Fruit fly (Drosophila melanogaster) whole organism, embryonic: ENCODE results near the gene Polr3E.
A peak's percentile ranks its signal among the peaks of the same experiment; 100 is the strongest.

ENCODE experiments used
- CG10267 ChIP-seq: fragments of 200-800 bp; sonication (Bioruptor generic); optimal IDR thresholded peaks from 2 replicates; lab custom pipeline; 2018; ENCODE audit warnings: missing biosample characterization, mild to moderate bottlenecking, missing genetic modification characterization, moderate library complexity
- CG10979 ChIP-seq: fragments of 200-800 bp; sonication (Bioruptor generic); optimal IDR thresholded peaks from 2 replicates; lab custom pipeline; 2018; ENCODE audit warnings: missing biosample characterization, mild to moderate bottlenecking, missing genetic modification characterization, moderate library complexity
- CG11247 ChIP-seq: fragments of 200-800 bp; sonication (Bioruptor generic); IDR thresholded peaks from 2 replicates; pipeline ENCODE4 v1.3.6; 2022; ENCODE audit warnings: missing biosample characterization, missing genetic modification characterization
- CG11696 ChIP-seq: fragments of 200-800 bp; sonication (Bioruptor generic); IDR thresholded peaks from 2 replicates; pipeline ENCODE4 v1.3.6; 2022; ENCODE audit warnings: missing biosample characterization, missing genetic modification characterization
- CG12769 ChIP-seq: fragments of 200-800 bp; sonication (Bioruptor generic); optimal IDR thresholded peaks from 2 replicates; lab custom pipeline; 2019; ENCODE audit warnings: missing biosample characterization, mild to moderate bottlenecking, missing genetic modification characterization, moderate library complexity
- CG12942 ChIP-seq: fragments of 200-800 bp; sonication (Bioruptor generic); optimal IDR thresholded peaks from 3 replicates; lab custom pipeline; 2016; ENCODE audit warnings: missing biosample characterization, missing genetic modification characterization
- CG13775 ChIP-seq: fragments of 200-800 bp; sonication (Bioruptor generic); optimal IDR thresholded peaks from 3 replicates; lab custom pipeline; 2017; ENCODE audit warnings: missing biosample characterization, mild to moderate bottlenecking, missing genetic modification characterization
- CG15011 ChIP-seq: fragments of 200-800 bp; sonication (Bioruptor generic); optimal IDR thresholded peaks from 3 replicates; lab custom pipeline; 2018; ENCODE audit warnings: missing biosample characterization, mild to moderate bottlenecking, missing genetic modification characterization
- CG15514 ChIP-seq: fragments of 200-800 bp; sonication (Bioruptor generic); optimal IDR thresholded peaks from 3 replicates; lab custom pipeline; 2017; ENCODE audit warnings: missing biosample characterization, missing genetic modification characterization, mild to moderate bottlenecking, moderate library complexity, missing genetic modification reagents
- CG17568 ChIP-seq: fragments of 200-800 bp; sonication (Bioruptor generic); optimal IDR thresholded peaks from 2 replicates; lab custom pipeline; 2018; ENCODE audit warnings: missing biosample characterization, mild to moderate bottlenecking, missing genetic modification characterization, moderate library complexity
- CG17612 ChIP-seq: fragments of 200-800 bp; sonication (Bioruptor generic); IDR thresholded peaks from 2 replicates; pipeline ENCODE4 v1.3.6; 2022; ENCODE audit warnings: missing biosample characterization, missing genetic modification characterization
- CG17829 ChIP-seq: fragments of 200-800 bp; optimal IDR thresholded peaks from 2 replicates; lab custom pipeline; 2019; ENCODE audit warnings: missing biosample characterization, mild to moderate bottlenecking, missing genetic modification characterization, moderate library complexity
- CG2120 ChIP-seq: fragments of 200-800 bp; sonication (Bioruptor generic); optimal IDR thresholded peaks from 3 replicates; lab custom pipeline; 2016; ENCODE audit warnings: missing biosample characterization, missing genetic modification characterization
- CG31224 ChIP-seq: fragments of 200-800 bp; sonication (Bioruptor generic); IDR thresholded peaks from 2 replicates; pipeline ENCODE4 v1.3.6; 2022; ENCODE audit warnings: missing biosample characterization, missing genetic modification characterization
- CG31441 ChIP-seq: fragments of 200-800 bp; sonication (Bioruptor generic); IDR thresholded peaks from 2 replicates; pipeline ENCODE4 v1.3.6; 2022; ENCODE audit warnings: missing biosample characterization, missing genetic modification characterization
- CG32532 ChIP-seq: fragments of 200-800 bp; sonication (Bioruptor generic); IDR thresholded peaks from 2 replicates; pipeline ENCODE4 v1.3.6; 2022; ENCODE audit warnings: missing biosample characterization, missing genetic modification characterization
- CG34376 ChIP-seq: fragments of 200-800 bp; sonication (Bioruptor generic); optimal IDR thresholded peaks from 2 replicates; lab custom pipeline; 2018; ENCODE audit warnings: missing biosample characterization, mild to moderate bottlenecking, missing genetic modification characterization
- CG4328 ChIP-seq: fragments of 200-800 bp; sonication (Bioruptor generic); optimal IDR thresholded peaks from 3 replicates; lab custom pipeline; 2017; ENCODE audit warnings: missing biosample characterization, missing genetic modification reagents, missing genetic modification characterization
- CG6254 ChIP-seq: fragments of 200-800 bp; sonication (Bioruptor generic); optimal IDR thresholded peaks from 3 replicates; lab custom pipeline; 2017; ENCODE audit warnings: mild to moderate bottlenecking, missing biosample characterization, missing genetic modification reagents, missing genetic modification characterization
- CG7357 ChIP-seq: fragments of 200-800 bp; sonication (Bioruptor generic); IDR thresholded peaks from 3 replicates; pipeline ENCODE4 v1.3.6; 2022; ENCODE audit warnings: missing biosample characterization, missing genetic modification characterization
- CG7987 ChIP-seq: fragments of 200-800 bp; sonication (Bioruptor generic); optimal IDR thresholded peaks from 2 replicates; lab custom pipeline; 2018; ENCODE audit warnings: missing biosample characterization, mild to moderate bottlenecking, missing genetic modification characterization, moderate library complexity
- CG9609 ChIP-seq: fragments of 200-800 bp; sonication (Bioruptor generic); optimal IDR thresholded peaks from 3 replicates; lab custom pipeline; 2016; ENCODE audit warnings: missing biosample characterization, missing genetic modification characterization
- CG9817 ChIP-seq: fragments of 200-800 bp; sonication (Bioruptor generic); optimal IDR thresholded peaks from 2 replicates; lab custom pipeline; 2018; ENCODE audit warnings: missing biosample characterization, mild to moderate bottlenecking, missing genetic modification characterization, moderate library complexity
- Camta ChIP-seq: fragments of 200-800 bp; sonication (Bioruptor generic); optimal IDR thresholded peaks from 2 replicates; lab custom pipeline; 2016; ENCODE audit warnings: missing biosample characterization, missing genetic modification characterization
- Dfd ChIP-seq, 2 experiments: fragments of >200 bp; optimal IDR thresholded peaks; 2 replicates each; lab custom pipeline; 2017; ENCODE audit warnings: missing biosample characterization in 2 of 2, missing genetic modification characterization in 2 of 2
- Dip3 ChIP-seq: fragments of 200-800 bp; sonication (Bioruptor generic); optimal IDR thresholded peaks from 3 replicates; lab custom pipeline; 2016; ENCODE audit warnings: missing biosample characterization, missing genetic modification characterization
- Eip74EF ChIP-seq, 2 experiments: fragments of 200-800 bp in 1 of 2; fragments of >200 bp in 1 of 2; sonication (Bioruptor generic) in 1 of 2; optimal IDR thresholded peaks; 2 replicates each; lab custom pipeline; 2017 to 2019; ENCODE audit warnings: missing biosample characterization in 2 of 2, missing genetic modification characterization in 2 of 2, mild to moderate bottlenecking in 1 of 2, moderate library complexity in 1 of 2
- Ets65A ChIP-seq: fragments of 200-800 bp; sonication (Bioruptor generic); peaks from one replicate; lab custom pipeline; 2016; ENCODE audit warnings: missing biosample characterization, missing genetic modification characterization
- Fer2 ChIP-seq: fragments of 200-800 bp; sonication (Bioruptor generic); optimal IDR thresholded peaks from 2 replicates; lab custom pipeline; 2018; ENCODE audit warnings: missing biosample characterization, mild to moderate bottlenecking, missing genetic modification characterization, moderate library complexity
- Hey ChIP-seq: fragments of 200-800 bp; sonication (Bioruptor generic); optimal IDR thresholded peaks from 3 replicates; lab custom pipeline; 2018; ENCODE audit warnings: missing biosample characterization, mild to moderate bottlenecking, missing genetic modification characterization
- Hmx ChIP-seq: fragments of 200-800 bp; sonication (Bioruptor generic); optimal IDR thresholded peaks from 2 replicates; lab custom pipeline; 2016; ENCODE audit warnings: missing biosample characterization, missing genetic modification characterization
- Mad ChIP-seq: fragments of 200-800 bp; sonication (Bioruptor generic); optimal IDR thresholded peaks from 2 replicates; lab custom pipeline; 2016; ENCODE audit warnings: missing biosample characterization, missing genetic modification characterization
- Meics ChIP-seq: fragments of 200-800 bp; sonication (Bioruptor generic); optimal IDR thresholded peaks from 2 replicates; lab custom pipeline; 2017; ENCODE audit warnings: missing biosample characterization, mild to moderate bottlenecking, missing genetic modification characterization
- Pdp1 ChIP-seq, 2 experiments: fragments of 200-800 bp; sonication (Bioruptor generic); optimal IDR thresholded peaks; 3 replicates each; lab custom pipeline; 2016; ENCODE audit warnings: missing biosample characterization in 2 of 2, missing genetic modification characterization in 2 of 2, mild to moderate bottlenecking in 1 of 2, moderate library complexity in 1 of 2
- Side ChIP-seq: fragments of 200-800 bp; sonication (Bioruptor generic); optimal IDR thresholded peaks from 2 replicates; lab custom pipeline; 2016; ENCODE audit warnings: missing biosample characterization, missing genetic modification characterization
- Sin3A ChIP-seq: fragments of >200 bp; optimal IDR thresholded peaks from 2 replicates; lab custom pipeline; 2018
- Sox100B ChIP-seq: fragments of 200-800 bp; sonication (Bioruptor generic); optimal IDR thresholded peaks from 3 replicates; lab custom pipeline; 2018; ENCODE audit warnings: missing biosample characterization, mild to moderate bottlenecking, missing genetic modification characterization
- Xbp1 ChIP-seq: fragments of 200-800 bp; sonication (Bioruptor generic); optimal IDR thresholded peaks from 3 replicates; lab custom pipeline; 2016; ENCODE audit warnings: missing biosample characterization, mild to moderate bottlenecking, missing genetic modification characterization
- ap ChIP-seq: fragments of 200-800 bp; sonication (Bioruptor generic); IDR thresholded peaks from 2 replicates; pipeline ENCODE4 v1.3.6; 2022; ENCODE audit warnings: missing biosample characterization, missing genetic modification characterization
- ara ChIP-seq: fragments of 200-800 bp; sonication (Bioruptor generic); IDR thresholded peaks from 2 replicates; pipeline ENCODE4 v1.3.6; 2022; ENCODE audit warnings: missing biosample characterization, missing genetic modification characterization
- bab2 ChIP-seq: fragments of 200-800 bp; sonication (Bioruptor generic); optimal IDR thresholded peaks from 2 replicates; lab custom pipeline; 2016; ENCODE audit warnings: missing biosample characterization, missing genetic modification characterization
- cg ChIP-seq: fragments of 200-800 bp; sonication (Bioruptor generic); optimal IDR thresholded peaks from 3 replicates; lab custom pipeline; 2019; ENCODE audit warnings: missing biosample characterization, mild to moderate bottlenecking, missing genetic modification characterization, moderate library complexity
- ci ChIP-seq: fragments of 200-800 bp; sonication (Bioruptor generic); IDR thresholded peaks from 3 replicates; pipeline ENCODE4 v1.3.6; 2022; ENCODE audit warnings: missing biosample characterization, missing genetic modification characterization
- dmrt99B ChIP-seq: fragments of 200-800 bp; sonication (Bioruptor generic); optimal IDR thresholded peaks from 2 replicates; lab custom pipeline; 2018; ENCODE audit warnings: missing biosample characterization, mild to moderate bottlenecking, missing genetic modification characterization, moderate library complexity
- fd3F ChIP-seq: fragments of 200-800 bp; sonication (Bioruptor generic); optimal IDR thresholded peaks from 2 replicates; lab custom pipeline; 2018; ENCODE audit warnings: missing biosample characterization, mild to moderate bottlenecking, missing genetic modification characterization, moderate library complexity
- gt ChIP-seq: fragments of 200-800 bp; sonication (Bioruptor generic); IDR thresholded peaks from 2 replicates; pipeline ENCODE4 v1.3.6; 2022; ENCODE audit warnings: missing biosample characterization, missing genetic modification characterization
- hb ChIP-seq: fragments of 200-800 bp; sonication (Bioruptor generic); IDR thresholded peaks from 3 replicates; pipeline ENCODE4 v1.3.6; 2022; ENCODE audit warnings: missing biosample characterization, missing genetic modification characterization; ENCODE audit not compliant: partially characterized antibody
- org-1 ChIP-seq: fragments of 200-800 bp; sonication (Bioruptor generic); optimal IDR thresholded peaks from 2 replicates; lab custom pipeline; 2017; ENCODE audit warnings: missing biosample characterization, missing genetic modification characterization
- p53 ChIP-seq: fragments of 200-800 bp; sonication (Bioruptor generic); optimal IDR thresholded peaks from 2 replicates; lab custom pipeline; 2016; ENCODE audit warnings: missing biosample characterization, missing genetic modification characterization
- slbo ChIP-seq: fragments of 200-800 bp; sonication (Bioruptor generic); IDR thresholded peaks from 2 replicates; pipeline ENCODE4 v1.3.6; 2022; ENCODE audit warnings: missing biosample characterization, missing genetic modification characterization
- slp2 ChIP-seq: fragments of 200-800 bp; sonication (Bioruptor generic); optimal IDR thresholded peaks from 2 replicates; lab custom pipeline; 2016; ENCODE audit warnings: missing biosample characterization, missing genetic modification characterization

Gene Polr3E

dm6 chr3L:21050068-21050736 is 18.6 kb downstream of the Polr3E start (continued):
- TF ChIP-seq Pdp1 (GFP tag; optimal IDR thresholded peaks at IDR 0.05; lab: Kevin White, UChicago) (peak in 1 of 2 experiments; percentile 44), CG11696 (peak; percentile 63; the same call in 1 of the 2 replicates), Meics (no peak), fd3F (GFP tag; lab: Kevin White, UChicago) (no peak), CG7357 (GFP tag; lab: Robert Waterston, UW) (no peak), CG10267 (tag; lab: Kevin White, UChicago) (no peak), Camta (GFP tag; lab: Kevin White, UChicago) (no peak), Xbp1 (GFP tag; lab: Kevin White, UChicago) (no peak), dmrt99B (tag; lab: Kevin White, UChicago) (no peak), CG15514 (GFP tag; lab: Kevin White, UChicago) (no peak), Mad (GFP tag; lab: Kevin White, UChicago) (no peak), CG10979 (tag; lab: Kevin White, UChicago) (no peak), CG15011 (GFP tag; lab: Kevin White, UChicago) (no peak), Sox100B (GFP tag; lab: Kevin White, UChicago) (no peak), Hey (tag; lab: Kevin White, UChicago) (no peak), CG4328 (GFP tag; lab: Kevin White, UChicago) (no peak), Side (GFP tag; lab: Kevin White, UChicago) (no peak), hb (GFP tag; lab: Robert Waterston, UW) (no peak), slp2 (GFP tag; lab: Kevin White, UChicago) (no peak), CG11247 (GFP tag; lab: Robert Waterston, UW) (no peak), Dip3 (GFP tag; lab: Kevin White, UChicago) (no peak), CG17612 (GFP tag; lab: Robert Waterston, UW) (no peak), gt (GFP tag; lab: Robert Waterston, UW) (no peak), Hmx (GFP tag; lab: Kevin White, UChicago) (no peak), Eip74EF (GFP tag; optimal IDR thresholded peaks at IDR 0.05; lab: Kevin White, UChicago) (no peak), CG31224 (GFP tag; lab: Robert Waterston, UW) (no peak), CG12769 (tag; lab: Kevin White, UChicago) (no peak), CG34376 (GFP tag; lab: Kevin White, UChicago) (peak; percentile 33), CG13775 (GFP tag; lab: Kevin White, UChicago) (no peak), CG7987 (GFP tag; lab: Kevin White, UChicago) (peak; percentile 29), CG9609 (no peak), p53 (GFP tag; lab: Kevin White, UChicago) (no peak), CG31441 (GFP tag; lab: Robert Waterston, UW) (no peak), CG9817 (no peak), CG32532 (GFP tag; lab: Robert Waterston, UW) (0 out of 2 replicates have a peak, but pooled peaks have one; percentile 24), bab2 (GFP tag; lab: Kevin White, UChicago) (no peak), ap (no peak), ara (GFP tag; lab: Robert Waterston, UW) (no peak), Sin3A (no peak), Fer2 (tag; lab: Kevin White, UChicago) (no peak), slbo (GFP tag; lab: Robert Waterston, UW) (no peak), CG12942 (GFP tag; lab: Kevin White, UChicago) (no peak), CG17568 (GFP tag; lab: Kevin White, UChicago) (no peak), Dfd (GFP tag; optimal IDR thresholded peaks at IDR 0.05; lab: Kevin White, UChicago) (no peak), ci (GFP tag; lab: Robert Waterston, UW) (peak; percentile 66; the same call in 2 of the 3 replicates), cg (GFP tag; lab: Kevin White, UChicago) (no peak), CG17829 (tag; lab: Kevin White, UChicago) (no peak), org-1 (GFP tag; lab: Kevin White, UChicago) (no peak), Ets65A (GFP tag; lab: Kevin White, UChicago) (peak; percentile 77), CG2120 (GFP tag; lab: Kevin White, UChicago) (no peak), CG6254 (no peak)
